Worm (Caenorhabditis elegans): ENCODE measurements around the gene C04G6.4.

C04G6.4 gene

DNA sequence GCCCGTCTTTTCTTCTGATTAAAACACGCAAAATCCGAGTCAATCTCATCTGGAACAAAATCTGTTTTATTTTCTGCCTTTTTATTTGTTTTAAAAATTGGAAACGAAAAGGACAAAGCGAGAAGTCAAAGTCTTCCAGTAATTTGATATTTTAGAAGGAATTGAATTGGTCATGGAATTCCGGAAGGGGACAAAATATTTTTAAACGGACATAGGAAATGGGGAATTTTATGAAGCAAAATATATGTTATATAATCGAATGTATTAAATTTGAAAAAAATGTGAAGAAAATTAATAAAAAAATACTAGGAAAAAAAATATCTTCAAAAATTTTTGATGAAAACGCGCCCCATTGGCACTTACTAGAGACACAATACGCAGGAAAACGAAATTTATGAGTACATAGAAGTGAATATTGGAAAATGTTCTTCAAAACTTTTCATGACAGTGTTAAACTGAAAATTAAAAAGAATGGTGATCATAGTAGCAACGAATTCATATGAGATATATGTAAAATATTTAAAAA, 42.5 kb downstream of the C04G6.4 start, which contains the start of gene F33G12.7:
Gene F33G12.7, minus strand, starts transcription at position 51 of the 526 bp plus-strand sequence.
- TF ChIP-seq lsy-2 (tag; optimal IDR thresholded peaks at IDR 0.05) (peak in 1 of 2 experiments; percentile 43), irx-1 (tag; optimal IDR thresholded peaks at IDR 0.05) (no peak), efl-1 (optimal IDR thresholded peaks at IDR 0.05) (peak in 1 of 2 experiments; percentile 22), efl-1 (GFP tag; optimal IDR thresholded peaks at IDR 0.05 in 1 of 2) (peak; percentile 46 to 84), dpl-1 (GFP tag; optimal IDR thresholded peaks at IDR 0.05) (peak in 2 of 3 experiments; percentile 16 to 59), elt-3 (tag; optimal IDR thresholded peaks at IDR 0.05) (no peak), C34B4.2 (tag; optimal IDR thresholded peaks at IDR 0.05) (no peak), lin-35 (GFP tag; optimal IDR thresholded peaks at IDR 0.05) (peak in 1 of 2 experiments; percentile 50), F16B12.6 (tag; optimal IDR thresholded peaks at IDR 0.05) (no peak), aly-2 (tag; optimal IDR thresholded peaks at IDR 0.05) (no peak), ztf-11 (tag; optimal IDR thresholded peaks at IDR 0.05) (no peak)

DNA sequence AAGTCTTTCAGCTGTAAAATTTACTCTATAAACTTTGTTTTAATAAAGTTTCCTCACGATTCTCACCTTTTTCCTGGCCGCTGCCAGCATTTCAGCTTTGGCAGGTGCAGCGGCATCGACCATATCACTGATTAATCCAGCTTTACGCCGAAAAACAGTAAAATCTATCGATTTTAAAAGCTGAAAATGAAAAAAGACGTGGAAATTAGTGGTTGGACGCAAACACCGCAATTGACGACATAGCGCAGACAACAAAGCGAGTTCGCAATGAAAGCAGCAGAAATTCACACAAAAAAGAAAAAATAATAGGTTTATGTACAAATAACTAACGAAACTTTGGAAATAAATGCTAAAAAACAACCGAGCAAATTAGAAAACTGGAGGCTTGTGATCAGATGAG, 43.3 kb downstream of the C04G6.4 start, which contains the start of gene golg-2:
Gene golg-2, minus strand, starts transcription at position 180 of the 400 bp plus-strand sequence.
- TF ChIP-seq lsy-2 (tag; optimal IDR thresholded peaks at IDR 0.05) (peak; percentile 6 to 31), mep-1 (tag; optimal IDR thresholded peaks at IDR 0.05) (peak; percentile 29), nhr-84 (tag; optimal IDR thresholded peaks at IDR 0.05) (no peak), lin-35 (GFP tag; optimal IDR thresholded peaks at IDR 0.05) (peak in 1 of 2 experiments; percentile 55), efl-1 (optimal IDR thresholded peaks at IDR 0.05) (peak; percentile 10 to 33), efl-1 (GFP tag; optimal IDR thresholded peaks at IDR 0.05 in 1 of 2) (peak; percentile 38 to 84), zip-4 (GFP tag; optimal IDR thresholded peaks at IDR 0.05) (no peak), nhr-19 (GFP tag; conservative IDR thresholded peaks at IDR 0.05) (no peak), F16B12.6 (tag; optimal IDR thresholded peaks at IDR 0.05) (peak; percentile 79), blmp-1 (tag; optimal IDR thresholded peaks at IDR 0.05) (peak; percentile 20), nhr-237 (tag; optimal IDR thresholded peaks at IDR 0.05) (no peak), snpc-4 (tag; optimal IDR thresholded peaks at IDR 0.05) (no peak), dpl-1 (GFP tag; optimal IDR thresholded peaks at IDR 0.05) (peak in 1 of 3 experiments; percentile 42), efl-3 (GFP tag; optimal IDR thresholded peaks at IDR 0.05) (no peak)

DNA sequence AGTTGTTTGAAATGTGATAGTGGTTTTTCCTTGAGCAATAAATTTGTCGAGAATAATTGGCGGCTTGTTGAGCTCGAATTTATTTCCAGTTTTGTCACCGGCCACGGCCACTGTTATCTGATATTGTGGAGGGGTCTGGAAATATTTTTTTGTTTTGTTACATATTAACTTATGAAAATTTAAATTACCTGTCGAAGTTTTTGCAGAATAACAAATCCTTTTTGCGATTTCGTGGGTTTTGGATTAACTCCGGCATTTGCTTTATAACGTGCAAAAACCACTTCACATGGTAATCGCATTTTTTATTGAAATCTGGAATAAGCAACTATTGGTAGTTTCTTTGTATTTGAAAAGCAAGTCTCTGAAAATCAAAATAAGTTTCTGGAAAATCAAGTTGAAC, 47.1 kb downstream of the C04G6.4 start, which contains the start of gene lrr-1:
Gene lrr-1, minus strand, starts transcription at position 312 of the 400 bp plus-strand sequence.
- TF ChIP-seq efl-1 (optimal IDR thresholded peaks at IDR 0.05), result no peak
- TF ChIP-seq efl-1 (GFP tag; optimal IDR thresholded peaks at IDR 0.05 in 1 of 2), result peak in 1 of 2 experiments; percentile 53
- TF ChIP-seq aha-1 (tag; optimal IDR thresholded peaks at IDR 0.05), result no peak
- TF ChIP-seq nhr-77 (tag; optimal IDR thresholded peaks at IDR 0.05), result no peak
- no peak for TF ChIP-seq ets-5 (GFP tag; IDR thresholded peaks at IDR 0.05)
- TF ChIP-seq fkh-8 (tag; optimal IDR thresholded peaks at IDR 0.05), result no peak
- TF ChIP-seq lin-15B (tag; optimal IDR thresholded peaks at IDR 0.05), result no peak
- TF ChIP-seq rnt-1 (tag; optimal IDR thresholded peaks at IDR 0.05), result no peak

DNA sequence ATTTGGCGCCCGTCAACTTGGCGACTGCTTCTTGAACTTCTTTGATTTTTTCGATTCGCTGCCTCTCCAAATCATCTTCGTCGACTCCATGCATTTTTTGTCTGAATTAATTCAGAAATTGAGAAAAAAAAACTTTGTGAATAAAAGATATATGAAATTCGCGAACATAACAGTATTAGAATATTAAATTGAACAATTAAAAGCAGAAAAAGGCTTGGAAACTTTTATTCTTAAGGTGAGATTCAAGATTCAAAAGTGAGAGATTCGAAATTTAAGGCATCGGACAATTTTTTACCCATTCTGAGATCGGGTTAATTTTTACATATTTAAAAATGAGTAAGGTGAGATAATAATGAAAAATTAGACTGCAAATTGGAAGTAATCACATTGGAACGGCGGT, 49.3 kb downstream of the C04G6.4 start, which contains the start of gene F33G12.3:
Gene F33G12.3, minus strand, starts transcription at position 101 of the 400 bp plus-strand sequence.
- TF ChIP-seq fkh-10 (GFP tag; optimal IDR thresholded peaks at IDR 0.05) (no peak), mab-9 (GFP tag; IDR thresholded peaks at IDR 0.05) (no peak), jun-1 (tag; optimal IDR thresholded peaks at IDR 0.05) (no peak), mef-2 (tag; optimal IDR thresholded peaks at IDR 0.05) (no peak), egl-13 (tag; optimal IDR thresholded peaks at IDR 0.05) (no peak), unc-98 (GFP tag; IDR thresholded peaks at IDR 0.05) (no peak), C34B4.2 (tag; optimal IDR thresholded peaks at IDR 0.05) (no peak), pax-3 (tag; optimal IDR thresholded peaks at IDR 0.05) (no peak), zag-1 (tag; optimal IDR thresholded peaks at IDR 0.05) (no peak), nhr-84 (tag; optimal IDR thresholded peaks at IDR 0.05) (no peak), ceh-90 (tag; optimal IDR thresholded peaks at IDR 0.05) (no peak), egl-27 (tag; optimal IDR thresholded peaks at IDR 0.05) (no peak), nhr-19 (GFP tag; conservative IDR thresholded peaks at IDR 0.05) (no peak)
